Worm (Caenorhabditis elegans): ENCODE measurements around the gene col-98.

DNA sequence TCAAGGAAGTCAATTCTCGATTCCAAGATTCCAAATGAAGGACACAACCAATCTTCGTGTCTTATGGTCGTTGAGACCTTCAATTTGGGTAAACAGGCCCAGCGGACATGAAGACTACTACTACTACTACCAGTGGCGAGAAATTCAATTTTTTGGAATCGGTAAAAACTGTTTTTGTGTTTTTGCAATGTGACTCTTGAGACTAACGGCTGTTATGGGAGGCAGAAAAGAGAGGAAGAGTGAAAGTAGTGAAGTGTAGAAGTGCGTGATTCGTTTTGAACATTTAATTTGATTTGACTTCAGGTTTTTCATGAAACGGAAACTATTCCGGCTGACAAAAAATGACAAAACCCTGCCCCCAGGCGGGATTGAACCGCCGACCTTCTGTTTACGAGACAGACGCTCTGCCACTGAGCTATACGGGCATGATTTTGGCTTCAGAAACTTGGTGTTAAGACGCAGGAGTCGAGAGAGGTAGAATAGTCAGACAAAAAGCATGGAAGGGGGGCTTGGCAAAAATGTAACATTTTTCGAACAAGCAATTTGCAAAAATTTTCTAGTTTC, 3.0 kb upstream of the col-98 start:
- no peak for TF ChIP-seq ama-1 (optimal IDR thresholded peaks at IDR 0.05)
- no peak for TF ChIP-seq sea-1 (GFP tag; conservative IDR thresholded peaks at IDR 0.05)
